Worm (Caenorhabditis elegans): ENCODE results near the gene smi-1.

smi-1 gene

DNA sequence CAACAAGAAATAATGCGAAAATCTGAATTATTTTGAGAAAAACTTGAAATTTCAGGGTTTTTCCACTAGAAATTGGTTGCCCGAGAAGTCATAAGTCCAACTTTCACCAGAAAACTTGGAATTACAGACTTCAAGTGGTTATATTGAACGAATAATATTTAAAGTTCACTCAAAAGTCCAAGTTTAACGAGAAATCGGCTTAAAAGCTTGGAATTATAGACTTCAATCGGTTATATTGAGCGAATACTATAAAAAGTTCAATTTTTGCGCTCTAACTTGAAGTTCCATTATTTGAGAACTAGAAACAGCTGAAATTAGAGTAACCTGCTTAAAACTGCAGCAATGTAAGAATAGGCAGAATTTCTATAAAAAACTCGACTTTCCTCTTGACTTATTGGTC lies 43.9 kb downstream of the smi-1 start:
- TF ChIP-seq cebp-2 (GFP tag; IDR thresholded peaks at IDR 0.05): no peak
- TF ChIP-seq F37B4.10 (GFP tag; IDR thresholded peaks at IDR 0.05): no peak
- no peak for TF ChIP-seq B0035.1 (tag; optimal IDR thresholded peaks at IDR 0.05)
- TF ChIP-seq ccch-3 (GFP tag; optimal IDR thresholded peaks at IDR 0.05): no peak
- no peak for TF ChIP-seq nhr-179 (tag; optimal IDR thresholded peaks at IDR 0.05)
- no peak for TF ChIP-seq zfh-2 (GFP tag; conservative IDR thresholded peaks at IDR 0.05)
- TF ChIP-seq T07F8.4 (tag; optimal IDR thresholded peaks at IDR 0.05): no peak
- TF ChIP-seq F52B5.7 (tag; optimal IDR thresholded peaks at IDR 0.05): no peak
- no peak for TF ChIP-seq somi-1 (GFP tag; optimal IDR thresholded peaks at IDR 0.05)
- TF ChIP-seq gei-17 (GFP tag; optimal IDR thresholded peaks at IDR 0.05): no peak
- no peak for TF ChIP-seq C17E4.6 (GFP tag; IDR thresholded peaks at IDR 0.05)
- no peak for TF ChIP-seq F10E7.11 (tag; optimal IDR thresholded peaks at IDR 0.05)
- no peak for TF ChIP-seq madf-10 (tag; optimal IDR thresholded peaks at IDR 0.05)
- no peak for TF ChIP-seq ama-1 (optimal IDR thresholded peaks at IDR 0.05)
- no peak for TF ChIP-seq ama-1 (GFP tag; optimal IDR thresholded peaks at IDR 0.05)
- TF ChIP-seq lir-1 (GFP tag; conservative IDR thresholded peaks at IDR 0.05): no peak
- TF ChIP-seq ets-4 (GFP tag; optimal IDR thresholded peaks at IDR 0.05): no peak
- no peak for TF ChIP-seq lin-54 (GFP tag; optimal IDR thresholded peaks at IDR 0.05)
- TF ChIP-seq dpff-1 (tag; optimal IDR thresholded peaks at IDR 0.05): no peak
- no peak for TF ChIP-seq F23B12.7 (tag; optimal IDR thresholded peaks at IDR 0.05; ENCODE audit: insufficient read depth)

DNA sequence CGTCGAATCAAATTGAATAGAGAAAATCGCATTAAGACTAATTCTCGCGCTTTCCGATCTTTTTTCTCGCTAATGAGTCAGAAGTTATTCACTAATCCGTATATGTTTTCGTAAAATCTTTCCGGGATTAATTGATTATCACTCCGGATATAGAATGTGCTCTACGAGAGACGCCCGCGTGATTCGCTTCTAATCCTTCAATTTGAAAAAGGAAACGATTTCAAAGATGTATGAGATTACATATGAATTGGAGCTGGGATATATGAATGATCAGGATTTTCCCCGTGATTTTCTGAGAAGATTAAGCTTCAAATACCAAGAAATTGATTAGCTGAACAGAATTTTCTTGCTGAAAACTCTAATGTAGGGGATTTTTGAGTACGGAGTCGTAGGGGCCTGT lies 44.4 kb downstream of the smi-1 start:
- TF ChIP-seq F23B12.7 (tag; optimal IDR thresholded peaks at IDR 0.05; ENCODE audit: insufficient read depth): no peak
- no peak for TF ChIP-seq Y67H2A.10 (GFP tag; conservative IDR thresholded peaks at IDR 0.05)
- no peak for TF ChIP-seq ceh-58 (GFP tag; IDR thresholded peaks at IDR 0.05)

DNA sequence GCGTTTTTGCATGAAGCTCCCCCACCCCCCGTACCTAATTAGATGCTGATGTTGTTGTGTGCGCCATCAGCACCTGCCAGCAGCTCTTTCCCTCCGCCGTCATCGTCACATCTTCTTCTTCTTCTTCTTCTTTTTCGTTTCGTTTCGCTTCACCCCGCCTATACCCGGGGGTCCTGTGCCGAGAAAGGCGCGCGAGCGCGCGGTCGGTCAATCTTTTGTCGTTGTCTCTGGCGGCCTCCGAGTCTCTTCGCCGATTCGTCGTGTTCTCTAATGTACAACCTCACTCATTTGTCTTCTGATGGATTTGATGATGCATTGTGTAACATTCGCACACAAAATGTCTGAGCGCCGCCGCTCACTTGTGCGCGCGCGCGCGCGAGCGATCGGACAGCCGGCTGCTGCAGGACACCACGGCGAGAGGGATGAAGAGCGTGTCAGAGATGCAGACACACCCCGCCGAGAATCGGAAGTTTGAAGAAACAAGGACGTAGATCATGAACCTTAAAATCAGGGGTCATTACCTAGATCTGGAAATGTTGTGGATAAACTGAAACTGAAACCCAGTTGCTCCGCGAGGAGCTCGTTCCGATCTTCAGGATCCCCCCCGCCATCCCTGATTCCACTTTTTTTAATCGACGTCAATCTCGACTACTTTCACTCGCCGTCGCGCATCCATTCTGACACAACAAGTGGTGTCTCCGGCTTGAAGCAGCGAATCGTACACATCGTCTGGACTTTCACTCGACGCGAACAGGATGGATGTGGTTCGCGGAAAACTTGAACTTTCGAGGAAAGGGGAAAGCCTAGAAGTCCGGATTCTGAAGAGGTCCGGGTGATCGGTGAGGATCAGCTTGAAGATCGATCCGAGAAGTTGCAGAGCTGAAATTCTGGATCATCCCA lies 45.5 kb downstream of the smi-1 start:
- TF ChIP-seq dox-1 (GFP tag; IDR thresholded peaks at IDR 0.05) (no peak), sea-2 (GFP tag; IDR thresholded peaks at IDR 0.05) (no peak), F57A8.1 (GFP tag; optimal IDR thresholded peaks at IDR 0.05) (no peak), bed-2 (GFP tag; IDR thresholded peaks at IDR 0.05) (no peak), lsy-27 (tag; optimal IDR thresholded peaks at IDR 0.05; ENCODE audit: borderline replicate concordance, insufficient read depth) (no peak), snpc-4 (GFP tag; optimal IDR thresholded peaks at IDR 0.05) (no peak), snpc-4 (tag; optimal IDR thresholded peaks at IDR 0.05) (peak in 2 of 4 experiments; percentile 32 to 38), mes-4 (tag; optimal IDR thresholded peaks at IDR 0.05) (no peak), him-1 (tag; optimal IDR thresholded peaks at IDR 0.05) (no peak), pha-4 (tag; optimal IDR thresholded peaks at IDR 0.05) (no peak), ceh-40 (GFP tag; IDR thresholded peaks at IDR 0.05) (no peak), nfyb-1 (GFP tag; IDR thresholded peaks at IDR 0.05) (peak; percentile 76), athp-1 (tag; optimal IDR thresholded peaks at IDR 0.05) (peak; percentile 16), fkh-3 (tag; optimal IDR thresholded peaks at IDR 0.05) (no peak), hmg-1.2 (GFP tag; IDR thresholded peaks at IDR 0.05) (peak; percentile 68), B0019.2 (GFP tag; conservative IDR thresholded peaks at IDR 0.05) (no peak), unc-130 (GFP tag; optimal IDR thresholded peaks at IDR 0.05) (no peak), F57C9.4 (tag; optimal IDR thresholded peaks at IDR 0.05) (no peak), ztf-18 (tag; optimal IDR thresholded peaks at IDR 0.05) (no peak), mel-28 (tag; optimal IDR thresholded peaks at IDR 0.05; ENCODE audit: borderline replicate concordance) (no peak), pbrm-1 (GFP tag; IDR thresholded peaks at IDR 0.05) (0 out of 2 replicates have a peak, but pooled peaks have one; percentile 33), lir-1 (GFP tag; conservative IDR thresholded peaks at IDR 0.05) (peak; percentile 65), aptf-3 (GFP tag; IDR thresholded peaks at IDR 0.05) (no peak), C06A6.2 (GFP tag; conservative IDR thresholded peaks at IDR 0.05) (peak; percentile 83), ztf-22 (GFP tag; optimal IDR thresholded peaks at IDR 0.05) (no peak), K11D2.4 (GFP tag; IDR thresholded peaks at IDR 0.05) (peak; percentile 89)
